Fruit fly (Drosophila melanogaster) whole organism, embryonic: ENCODE measurements around the gene CG43645.

Experiments
- Adf1 ChIP-seq: fragments of 200-800 bp; sonication (Bioruptor generic); IDR thresholded peaks from 2 replicates; pipeline ENCODE4 v1.3.6; 2022; ENCODE audit warnings: missing biosample characterization, missing genetic modification characterization
- Antp ChIP-seq: fragments of 200-800 bp; sonication (Bioruptor generic); optimal IDR thresholded peaks from 3 replicates; lab custom pipeline; 2016; ENCODE audit warnings: missing biosample characterization, missing genetic modification characterization
- CG10321 ChIP-seq: fragments of 200-800 bp; sonication (Bioruptor generic); IDR thresholded peaks from 2 replicates; pipeline ENCODE4 v1.3.6; 2022; ENCODE audit warnings: missing biosample characterization, missing genetic modification characterization
- CG11504 ChIP-seq: fragments of 200-800 bp; sonication (Bioruptor generic); optimal IDR thresholded peaks from 3 replicates; lab custom pipeline; 2019; ENCODE audit warnings: missing biosample characterization, mild to moderate bottlenecking, missing genetic modification characterization, moderate library complexity
- CG13624 ChIP-seq: fragments of 200-800 bp; sonication (Bioruptor generic); optimal IDR thresholded peaks from 2 replicates; lab custom pipeline; 2016; ENCODE audit warnings: missing biosample characterization, missing genetic modification characterization
- CG13894 ChIP-seq: fragments of 200-800 bp; sonication (Bioruptor generic); optimal IDR thresholded peaks from 3 replicates; lab custom pipeline; 2018; ENCODE audit warnings: missing biosample characterization, mild to moderate bottlenecking, missing genetic modification characterization, moderate library complexity
- CG14965 ChIP-seq: fragments of 200-800 bp; sonication (Bioruptor generic); optimal IDR thresholded peaks from 2 replicates; lab custom pipeline; 2016; ENCODE audit warnings: missing biosample characterization, missing genetic modification characterization, borderline replicate concordance
- CG15479 ChIP-seq: fragments of 200-800 bp; sonication (Bioruptor generic); optimal IDR thresholded peaks from 3 replicates; lab custom pipeline; 2019; ENCODE audit warnings: missing biosample characterization, mild to moderate bottlenecking, missing genetic modification characterization, moderate library complexity
- CG15601 ChIP-seq: fragments of 200-800 bp; sonication (Bioruptor generic); optimal IDR thresholded peaks from 3 replicates; lab custom pipeline; 2019; ENCODE audit warnings: missing biosample characterization, mild to moderate bottlenecking, missing genetic modification characterization, moderate library complexity
- CG1602 ChIP-seq: fragments of 200-800 bp; sonication (Bioruptor generic); optimal IDR thresholded peaks from 3 replicates; lab custom pipeline; 2016; ENCODE audit warnings: missing biosample characterization, missing genetic modification characterization
- CG16813 ChIP-seq: fragments of 200-800 bp; sonication (Bioruptor generic); IDR thresholded peaks from 3 replicates; pipeline ENCODE4 v1.3.6; 2022; ENCODE audit warnings: missing biosample characterization, missing genetic modification characterization; ENCODE audit not compliant: partially characterized antibody
- CG2129 ChIP-seq: fragments of 200-800 bp; sonication (Bioruptor generic); IDR thresholded peaks from 2 replicates; pipeline ENCODE4 v1.3.6; 2022; ENCODE audit warnings: missing biosample characterization, missing genetic modification characterization; ENCODE audit not compliant: partially characterized antibody
- CG3163 ChIP-seq: fragments of 200-800 bp; sonication (Bioruptor generic); optimal IDR thresholded peaks from 3 replicates; lab custom pipeline; 2016; ENCODE audit warnings: missing biosample characterization, missing genetic modification characterization
- CG4360 ChIP-seq: fragments of 200-800 bp; sonication (Bioruptor generic); IDR thresholded peaks from 2 replicates; pipeline ENCODE4 v1.3.6; 2022; ENCODE audit warnings: missing biosample characterization, missing genetic modification characterization
- CHES-1-like ChIP-seq: fragments of 200-800 bp; sonication (Bioruptor generic); optimal IDR thresholded peaks from 2 replicates; lab custom pipeline; 2016; ENCODE audit warnings: missing biosample characterization, missing genetic modification characterization
- Dip2 ChIP-seq: fragments of 200-800 bp; sonication (Bioruptor generic); IDR thresholded peaks from 2 replicates; pipeline ENCODE4 v1.3.6; 2022; ENCODE audit warnings: missing biosample characterization, missing genetic modification characterization
- Ets65A ChIP-seq: fragments of 200-800 bp; sonication (Bioruptor generic); peaks from one replicate; lab custom pipeline; 2016; ENCODE audit warnings: missing biosample characterization, missing genetic modification characterization
- Fer1 ChIP-seq: fragments of 200-800 bp; sonication (Bioruptor generic); optimal IDR thresholded peaks from 2 replicates; lab custom pipeline; 2017; ENCODE audit warnings: missing biosample characterization, mild to moderate bottlenecking, missing genetic modification characterization
- Gug ChIP-seq: fragments of 200-800 bp; sonication (Bioruptor generic); IDR thresholded peaks from 4 replicates; pipeline ENCODE4 v1.3.6; 2022; ENCODE audit warnings: missing biosample characterization, missing genetic modification characterization
- HmgD ChIP-seq: fragments of 200-800 bp; sonication (Bioruptor generic); optimal IDR thresholded peaks from 3 replicates; lab custom pipeline; 2016; ENCODE audit warnings: missing biosample characterization, missing genetic modification characterization
- Hmr ChIP-seq: fragments of 200-800 bp; sonication (Bioruptor generic); optimal IDR thresholded peaks from 3 replicates; lab custom pipeline; 2017; ENCODE audit warnings: mild to moderate bottlenecking, missing biosample characterization, missing genetic modification reagents, missing genetic modification characterization
- Kr ChIP-seq: fragments of 200-800 bp; sonication (Bioruptor generic); optimal IDR thresholded peaks from 2 replicates; lab custom pipeline; 2017; ENCODE audit warnings: missing biosample characterization, mild to moderate bottlenecking, missing genetic modification characterization
- Lim3 ChIP-seq: fragments of 200-800 bp; sonication (Bioruptor generic); IDR thresholded peaks from 2 replicates; pipeline ENCODE4 v1.3.6; 2022; ENCODE audit warnings: missing biosample characterization, missing genetic modification characterization
- Mad ChIP-seq: fragments of 200-800 bp; sonication (Bioruptor generic); optimal IDR thresholded peaks from 2 replicates; lab custom pipeline; 2016; ENCODE audit warnings: missing biosample characterization, missing genetic modification characterization
- Med ChIP-seq: fragments of 200-800 bp; sonication (Bioruptor generic); peaks from one replicate; lab custom pipeline; 2016; ENCODE audit warnings: missing biosample characterization, missing genetic modification characterization, mild to moderate bottlenecking, inconsistent platforms, moderate library complexity
- Sry-β ChIP-seq: fragments of 200-800 bp; sonication (Bioruptor generic); optimal IDR thresholded peaks from 2 replicates; lab custom pipeline; 2018; ENCODE audit warnings: missing biosample characterization, mild to moderate bottlenecking, missing genetic modification characterization, moderate library complexity
- Trl ChIP-seq, 3 experiments: fragments of >200 bp in 2 of 3; fragments of 200-800 bp in 1 of 3; sonication (Bioruptor generic) in 1 of 3; optimal IDR thresholded peaks; 2 replicates in 1 of 3; 3 replicates in 2 of 3; lab custom pipeline; 2016 to 2017; ENCODE audit warnings: missing biosample characterization in 1 of 3, missing genetic modification characterization in 1 of 3
- Vsx1 ChIP-seq: fragments of 200-800 bp; sonication (Bioruptor generic); optimal IDR thresholded peaks from 2 replicates; lab custom pipeline; 2017; ENCODE audit warnings: missing biosample characterization, mild to moderate bottlenecking, missing genetic modification characterization, missing genetic modification reagents
- abd-A ChIP-seq: fragments of 200-800 bp; sonication (Bioruptor generic); optimal IDR thresholded peaks from 3 replicates; lab custom pipeline; 2019; ENCODE audit warnings: missing biosample characterization, mild to moderate bottlenecking, missing genetic modification characterization, moderate library complexity
- ap ChIP-seq: fragments of 200-800 bp; sonication (Bioruptor generic); IDR thresholded peaks from 2 replicates; pipeline ENCODE4 v1.3.6; 2022; ENCODE audit warnings: missing biosample characterization, missing genetic modification characterization
- ase ChIP-seq: fragments of 200-800 bp; sonication (Bioruptor generic); IDR thresholded peaks from 3 replicates; pipeline ENCODE4 v1.3.6; 2022; ENCODE audit warnings: missing biosample characterization, missing genetic modification characterization
- ash1 ChIP-seq: fragments of 200-800 bp; sonication (Bioruptor generic); optimal IDR thresholded peaks from 2 replicates; lab custom pipeline; 2018; ENCODE audit warnings: missing biosample characterization, mild to moderate bottlenecking, missing genetic modification characterization
- bowl ChIP-seq: fragments of 200-800 bp; sonication (Bioruptor generic); IDR thresholded peaks from 2 replicates; pipeline ENCODE4 v1.3.6; 2022; ENCODE audit warnings: missing biosample characterization, missing genetic modification characterization
- corto ChIP-seq: fragments of 200-800 bp; sonication (Bioruptor generic); optimal IDR thresholded peaks from 2 replicates; lab custom pipeline; 2016; ENCODE audit warnings: missing biosample characterization, mild to moderate bottlenecking, missing genetic modification characterization, moderate library complexity
- dimm ChIP-seq: fragments of 200-800 bp; sonication (Bioruptor generic); IDR thresholded peaks from 2 replicates; pipeline ENCODE4 v1.3.6; 2022; ENCODE audit warnings: missing biosample characterization, missing genetic modification characterization
- dmrt99B ChIP-seq: fragments of 200-800 bp; sonication (Bioruptor generic); optimal IDR thresholded peaks from 2 replicates; lab custom pipeline; 2018; ENCODE audit warnings: missing biosample characterization, mild to moderate bottlenecking, missing genetic modification characterization, moderate library complexity
- en ChIP-seq: fragments of 200-800 bp; sonication (Bioruptor generic); optimal IDR thresholded peaks from 2 replicates; lab custom pipeline; 2016; ENCODE audit warnings: missing biosample characterization, missing genetic modification characterization
- eve ChIP-seq, 2 experiments: fragments of >200 bp; optimal IDR thresholded peaks; 2 replicates each; lab custom pipeline; 2017; ENCODE audit warnings: missing biosample characterization in 2 of 2, missing genetic modification characterization in 2 of 2
- fd64A ChIP-seq: fragments of 200-800 bp; sonication (Bioruptor generic); optimal IDR thresholded peaks from 3 replicates; lab custom pipeline; 2018; ENCODE audit warnings: missing biosample characterization, mild to moderate bottlenecking, missing genetic modification characterization
- gsb ChIP-seq: fragments of 200-800 bp; sonication (Bioruptor generic); IDR thresholded peaks from 2 replicates; pipeline ENCODE4 v1.3.6; 2022; ENCODE audit warnings: missing biosample characterization, missing genetic modification characterization
- nmo ChIP-seq: fragments of 200-800 bp; sonication (Bioruptor generic); optimal IDR thresholded peaks from 2 replicates; lab custom pipeline; 2018; ENCODE audit warnings: missing biosample characterization, mild to moderate bottlenecking, missing genetic modification characterization, moderate library complexity
- org-1 ChIP-seq: fragments of 200-800 bp; sonication (Bioruptor generic); optimal IDR thresholded peaks from 2 replicates; lab custom pipeline; 2017; ENCODE audit warnings: missing biosample characterization, missing genetic modification characterization
- pho ChIP-seq: fragments of 200-800 bp; sonication (Bioruptor generic); optimal IDR thresholded peaks from 2 replicates; lab custom pipeline; 2016; ENCODE audit warnings: missing biosample characterization, missing genetic modification characterization
- scrt ChIP-seq: fragments of 200-800 bp; sonication (Bioruptor generic); optimal IDR thresholded peaks from 2 replicates; lab custom pipeline; 2018; ENCODE audit warnings: missing biosample characterization, mild to moderate bottlenecking, missing genetic modification characterization, moderate library complexity
- slp2 ChIP-seq: fragments of 200-800 bp; sonication (Bioruptor generic); optimal IDR thresholded peaks from 2 replicates; lab custom pipeline; 2016; ENCODE audit warnings: missing biosample characterization, missing genetic modification characterization
- tio ChIP-seq: fragments of 200-800 bp; sonication (Bioruptor generic); optimal IDR thresholded peaks from 2 replicates; lab custom pipeline; 2017; ENCODE audit warnings: missing biosample characterization, missing genetic modification characterization, inconsistent platforms
- tna ChIP-seq: fragments of 200-800 bp; sonication (Bioruptor generic); IDR thresholded peaks from 2 replicates; pipeline ENCODE4 v1.3.6; 2022; ENCODE audit warnings: missing biosample characterization, missing genetic modification characterization; ENCODE audit not compliant: partially characterized antibody
- tx ChIP-seq: fragments of 200-800 bp; sonication (Bioruptor generic); optimal IDR thresholded peaks from 2 replicates; lab custom pipeline; 2016; ENCODE audit warnings: missing biosample characterization, missing genetic modification characterization
- unc-4 ChIP-seq: fragments of 200-800 bp; sonication (Bioruptor generic); IDR thresholded peaks from 2 replicates; pipeline ENCODE4 v1.3.6; 2022; ENCODE audit warnings: missing biosample characterization, missing genetic modification characterization; ENCODE audit not compliant: partially characterized antibody

CG43645 gene

dm6 chr2L:17450505-17451415 lies 34.8 kb upstream of the CG43645 start (continued):
- TF ChIP-seq Hmr (GFP tag; lab: Kevin White, UChicago) (peak; percentile 74), CG4360 (GFP tag; lab: Robert Waterston, UW) (no peak), CG15601 (tag; lab: Kevin White, UChicago) (peak; percentile 20), Adf1 (GFP tag; lab: Robert Waterston, UW) (no peak), dimm (GFP tag; lab: Robert Waterston, UW) (no peak), Gug (GFP tag; lab: Robert Waterston, UW) (no peak), org-1 (peak; percentile 40), eve (GFP tag; optimal IDR thresholded peaks at IDR 0.05; lab: Kevin White, UChicago) (peak in 1 of 2 experiments; percentile 74), CG15479 (no peak), corto (GFP tag; lab: Kevin White, UChicago) (no peak), en (peak; percentile 15), CG1602 (peak; percentile 24), dmrt99B (tag; lab: Kevin White, UChicago) (peak; percentile 73), CG16813 (no peak), Lim3 (GFP tag; lab: Robert Waterston, UW) (no peak), Sry-β (no peak), Trl (optimal IDR thresholded peaks at IDR 0.05; lab: Kevin White, UChicago) (peak in 1 of 2 experiments; percentile 25), Trl (GFP tag; optimal IDR thresholded peaks at IDR 0.05; lab: Kevin White, UChicago) (peak; percentile 51), scrt (peak; percentile 52), abd-A (tag; lab: Kevin White, UChicago) (peak; percentile 51), CG10321 (no peak), ase (no peak), Vsx1 (peak; percentile 33), tna (GFP tag; lab: Robert Waterston, UW) (no peak), Dip2 (GFP tag; lab: Robert Waterston, UW) (no peak), CG2129 (GFP tag; lab: Robert Waterston, UW) (no peak), nmo (no peak), CG11504 (tag; lab: Kevin White, UChicago) (peak; percentile 80), tx (GFP tag; lab: Kevin White, UChicago) (no peak), CG3163 (GFP tag; lab: Kevin White, UChicago) (no peak), CG14965 (GFP tag; lab: Kevin White, UChicago) (no peak), HmgD (GFP tag; lab: Kevin White, UChicago) (no peak), Fer1 (GFP tag; lab: Kevin White, UChicago) (peak; percentile 58), CG13894 (tag; lab: Kevin White, UChicago) (peak; percentile 69), Ets65A (no peak), Antp (GFP tag; lab: Kevin White, UChicago) (peak; percentile 27), tio (GFP tag; lab: Kevin White, UChicago) (peak; percentile 1), unc-4 (no peak), Mad (GFP tag; lab: Kevin White, UChicago) (no peak), ash1 (GFP tag; lab: Kevin White, UChicago) (no peak), bowl (GFP tag; lab: Robert Waterston, UW) (no peak), pho (GFP tag; lab: Kevin White, UChicago) (peak; percentile 18), ap (GFP tag; lab: Robert Waterston, UW) (no peak), slp2 (peak; percentile 5), CG13624 (GFP tag; lab: Kevin White, UChicago) (peak; percentile 11), CHES-1-like (no peak), fd64A (GFP tag; lab: Kevin White, UChicago) (no peak), Kr (no peak), Med (peak; percentile 88), gsb (GFP tag; lab: Robert Waterston, UW) (no peak)
